Worm (Caenorhabditis elegans): Measurements from ENCODE around the gene T24C2.5.

The T24C2.5 gene

DNA sequence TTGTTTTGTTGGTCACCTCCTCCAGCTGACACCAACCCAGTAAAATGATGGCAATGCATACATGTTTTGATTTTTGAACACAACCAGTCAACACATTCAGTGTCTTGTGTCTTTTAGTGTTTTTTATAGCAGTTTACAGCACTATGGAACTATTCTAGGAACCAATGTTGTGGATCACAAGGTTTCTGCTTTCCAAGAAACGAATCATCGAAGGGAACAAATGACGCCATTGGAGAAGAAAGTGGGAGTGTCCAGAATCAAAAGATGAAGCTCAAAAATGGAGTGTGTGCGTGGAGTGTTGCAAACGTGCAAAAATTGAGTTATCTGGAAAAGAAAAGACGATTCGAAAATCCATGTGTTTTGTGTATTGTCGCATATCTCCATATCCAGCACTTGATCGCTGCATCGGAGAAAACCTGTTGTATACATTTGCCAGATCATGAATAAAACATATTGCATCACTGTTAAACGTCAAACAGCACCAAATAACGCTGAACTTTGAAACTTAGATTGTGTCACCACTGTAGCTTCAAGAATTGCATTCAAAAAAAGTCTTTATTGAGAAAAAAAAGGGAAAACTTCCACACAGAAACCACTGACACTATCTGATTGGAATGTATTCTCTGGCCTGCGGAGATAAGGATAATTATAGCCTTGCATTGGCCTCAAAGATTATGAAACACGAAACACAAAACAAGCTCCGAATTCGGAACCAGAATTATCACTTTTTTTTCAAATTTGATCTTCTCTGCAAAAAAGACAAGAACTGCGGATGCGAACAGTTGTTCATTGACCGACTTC, 28.3 kb downstream of the T24C2.5 start:
- peak; percentile 58 for TF ChIP-seq sem-4 (tag; optimal IDR thresholded peaks at IDR 0.05)
- peak; percentile 70 for TF ChIP-seq ztf-4 (tag; optimal IDR thresholded peaks at IDR 0.05)
- TF ChIP-seq nhr-12 (tag; optimal IDR thresholded peaks at IDR 0.05): no peak
- TF ChIP-seq nhr-11 (tag; optimal IDR thresholded peaks at IDR 0.05): no peak
- peak; percentile 37 for TF ChIP-seq nhr-25 (tag; optimal IDR thresholded peaks at IDR 0.05)
- peak; percentile 6 for TF ChIP-seq fos-1 (tag; optimal IDR thresholded peaks at IDR 0.05)
- peak in 1 of 2 experiments; percentile 78 for TF ChIP-seq lsy-2 (tag; optimal IDR thresholded peaks at IDR 0.05)
- TF ChIP-seq blmp-1 (tag; optimal IDR thresholded peaks at IDR 0.05; ENCODE audit: insufficient read depth): peak; percentile 59
- TF ChIP-seq unc-55 (GFP tag; optimal IDR thresholded peaks at IDR 0.05): peak; percentile 55
- peak; percentile 82 for TF ChIP-seq nhr-6 (tag; optimal IDR thresholded peaks at IDR 0.05)
- no peak for TF ChIP-seq alr-1 (tag; optimal IDR thresholded peaks at IDR 0.05)
- peak; percentile 2 for TF ChIP-seq lin-11 (tag; optimal IDR thresholded peaks at IDR 0.05)
- peak; percentile 74 for TF ChIP-seq crh-2 (tag; optimal IDR thresholded peaks at IDR 0.05)
- no peak for TF ChIP-seq mab-5 (tag; optimal IDR thresholded peaks at IDR 0.05)
- TF ChIP-seq elt-3 (tag; optimal IDR thresholded peaks at IDR 0.05): peak; percentile 45
- TF ChIP-seq snpc-4 (tag; optimal IDR thresholded peaks at IDR 0.05): no peak
- TF ChIP-seq ceh-16 (tag; optimal IDR thresholded peaks at IDR 0.05): no peak
- TF ChIP-seq dmd-4 (tag; optimal IDR thresholded peaks at IDR 0.05): peak; percentile 69
- TF ChIP-seq mdl-1 (tag; optimal IDR thresholded peaks at IDR 0.05): peak in 1 of 2 experiments; percentile 24
- TF ChIP-seq ceh-82 (tag; optimal IDR thresholded peaks at IDR 0.05): no peak
- TF ChIP-seq C34F6.9 (tag; optimal IDR thresholded peaks at IDR 0.05): peak; percentile 58
- TF ChIP-seq lin-13 (GFP tag; optimal IDR thresholded peaks at IDR 0.05): peak; percentile 68
- no peak for TF ChIP-seq ama-1 (optimal IDR thresholded peaks at IDR 0.05)
- TF ChIP-seq mbf-1 (tag; optimal IDR thresholded peaks at IDR 0.05): no peak
- peak; percentile 52 for TF ChIP-seq zag-1 (tag; optimal IDR thresholded peaks at IDR 0.05)
- TF ChIP-seq sma-9 (GFP tag; optimal IDR thresholded peaks at IDR 0.05): peak; percentile 95
- TF ChIP-seq sma-9 (tag; optimal IDR thresholded peaks at IDR 0.05): no peak
- TF ChIP-seq nhr-129 (tag; optimal IDR thresholded peaks at IDR 0.05): peak; percentile 47
- peak; percentile 87 for TF ChIP-seq nhr-21 (tag; optimal IDR thresholded peaks at IDR 0.05)

- TF ChIP-seq skn-1 (tag; optimal IDR thresholded peaks at IDR 0.05) (no peak), sma-9 (GFP tag; optimal IDR thresholded peaks at IDR 0.05) (peak; percentile 54), sma-9 (tag; optimal IDR thresholded peaks at IDR 0.05) (no peak)
Observed at ce11 chrX:14563818-14564217, 29.6 kb downstream of the T24C2.5 start.

- TF ChIP-seq sma-9 (GFP tag; optimal IDR thresholded peaks at IDR 0.05) (peak; percentile 32), sma-9 (tag; optimal IDR thresholded peaks at IDR 0.05) (no peak), nhr-23 (tag; optimal IDR thresholded peaks at IDR 0.05) (no peak)
Observed at ce11 chrX:14565245-14565644, 31.0 kb downstream of the T24C2.5 start.

DNA sequence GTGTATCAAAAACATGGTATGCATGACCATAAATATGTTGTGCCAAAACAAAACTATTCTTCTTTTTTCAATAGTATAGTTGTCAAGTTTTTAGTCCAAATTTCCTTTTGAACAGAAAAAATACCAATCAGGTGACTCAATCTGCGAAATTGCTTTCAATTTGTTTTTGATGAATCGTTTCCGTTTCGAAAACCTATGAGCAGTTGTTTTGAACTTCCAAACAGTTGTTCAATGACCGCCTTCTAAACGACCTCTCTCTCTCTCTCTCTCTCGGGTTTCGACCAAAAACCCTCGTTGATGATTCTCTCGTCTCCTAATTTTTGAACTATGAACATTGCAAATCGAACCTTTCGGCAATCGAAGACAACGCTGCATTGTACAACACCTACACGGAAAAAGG, 31.8 kb downstream of the T24C2.5 start:
- TF ChIP-seq F13H6.1 (tag; optimal IDR thresholded peaks at IDR 0.05) (peak; percentile 24), nhr-129 (tag; optimal IDR thresholded peaks at IDR 0.05) (peak; percentile 5), nhr-6 (tag; optimal IDR thresholded peaks at IDR 0.05) (peak; percentile 8), sem-4 (tag; optimal IDR thresholded peaks at IDR 0.05) (peak; percentile 35), sma-9 (GFP tag; optimal IDR thresholded peaks at IDR 0.05) (peak; percentile 71), sma-9 (tag; optimal IDR thresholded peaks at IDR 0.05) (no peak), lin-11 (tag; optimal IDR thresholded peaks at IDR 0.05) (no peak), aly-2 (tag; optimal IDR thresholded peaks at IDR 0.05) (no peak), unc-55 (GFP tag; optimal IDR thresholded peaks at IDR 0.05) (no peak), unc-39 (tag; optimal IDR thresholded peaks at IDR 0.05) (no peak)

DNA sequence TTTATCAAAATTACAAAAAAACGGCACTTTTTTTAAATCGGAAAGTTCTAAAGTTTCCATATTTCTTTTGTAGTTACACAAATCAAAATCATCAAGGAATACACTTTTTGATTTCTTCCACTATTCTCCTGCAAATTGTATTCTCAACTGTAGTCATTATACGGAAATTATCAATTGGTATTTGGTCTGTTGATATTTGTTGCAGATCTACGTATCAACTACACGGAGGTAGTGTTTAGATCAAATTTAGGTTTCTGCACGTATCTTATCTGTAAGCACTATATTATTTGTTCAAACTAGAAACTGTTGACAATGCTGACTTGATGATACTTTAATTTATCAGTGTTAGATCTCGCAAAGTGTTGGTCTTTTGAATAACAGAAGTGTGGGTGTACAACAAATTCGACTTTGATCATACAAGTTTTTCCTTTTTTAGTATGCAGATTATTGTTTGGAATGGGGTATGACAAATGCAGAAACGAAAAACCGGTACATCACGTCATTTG, 34.1 kb downstream of the T24C2.5 start:
- TF ChIP-seq F13H6.1 (tag; optimal IDR thresholded peaks at IDR 0.05) (no peak), unc-39 (tag; optimal IDR thresholded peaks at IDR 0.05) (no peak), Y55F3AM.14 (GFP tag; optimal IDR thresholded peaks at IDR 0.05) (no peak), mbf-1 (tag; optimal IDR thresholded peaks at IDR 0.05) (no peak), ZK546.5 (tag; optimal IDR thresholded peaks at IDR 0.05) (no peak), ceh-82 (tag; optimal IDR thresholded peaks at IDR 0.05) (no peak), nhr-23 (tag; optimal IDR thresholded peaks at IDR 0.05) (no peak), dmd-4 (tag; optimal IDR thresholded peaks at IDR 0.05) (no peak), nhr-25 (tag; optimal IDR thresholded peaks at IDR 0.05) (no peak), skn-1 (tag; optimal IDR thresholded peaks at IDR 0.05) (no peak), ceh-16 (tag; optimal IDR thresholded peaks at IDR 0.05) (no peak), crh-2 (tag; optimal IDR thresholded peaks at IDR 0.05) (no peak), nhr-237 (tag; optimal IDR thresholded peaks at IDR 0.05) (no peak), mab-5 (tag; optimal IDR thresholded peaks at IDR 0.05) (no peak), egl-27 (tag; optimal IDR thresholded peaks at IDR 0.05) (no peak)

All from whole organism, L2 larva.